Fruit fly (Drosophila melanogaster): Measurements from ENCODE around the gene CG31650.

DNA sequence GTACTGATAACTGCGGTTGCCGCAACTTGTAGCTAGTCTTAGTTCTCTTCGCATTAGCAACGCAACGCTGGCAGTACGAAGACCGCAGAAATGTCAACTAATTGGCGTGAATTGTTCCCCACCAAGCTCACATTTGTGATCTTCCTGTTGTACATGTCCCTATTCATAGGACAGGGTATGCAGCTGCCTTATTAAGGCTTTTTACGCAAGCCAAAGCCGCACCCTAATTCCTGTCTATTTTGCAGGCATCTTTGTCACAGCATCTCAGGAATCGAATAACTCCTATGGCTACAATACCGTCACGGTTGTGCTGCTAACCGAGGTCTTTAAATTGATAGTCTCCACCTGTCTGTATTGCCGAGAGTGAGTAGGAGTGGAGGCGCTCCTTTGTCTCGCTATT lies 8.5 kb upstream of the CG31650 start, which contains the start of gene eIF3h:
- no peak for TF ChIP-seq usp (GFP tag; optimal IDR thresholded peaks at IDR 0.05)
- TF ChIP-seq CrebA (GFP tag; optimal IDR thresholded peaks at IDR 0.05; ENCODE audit: borderline replicate concordance) = no peak
- no peak for TF ChIP-seq Hr78 (GFP tag; optimal IDR thresholded peaks at IDR 0.05)
- TF ChIP-seq Hr83 (GFP tag; optimal IDR thresholded peaks at IDR 0.05; ENCODE audit: poor library complexity, severe bottlenecking) = no peak
- no peak for TF ChIP-seq Sp1 (GFP tag; optimal IDR thresholded peaks at IDR 0.05)
- TF ChIP-seq Rel (GFP tag; optimal IDR thresholded peaks at IDR 0.05) = no peak
- no peak for TF ChIP-seq Rel (tag; optimal IDR thresholded peaks at IDR 0.05)
- no peak for TF ChIP-seq Dif (GFP tag; optimal IDR thresholded peaks at IDR 0.05; ENCODE audit: partially characterized antibody)
- TF ChIP-seq dl (GFP tag; optimal IDR thresholded peaks at IDR 0.05; ENCODE audit: insufficient read depth in 1 of 2, partially characterized antibody in 2 of 2) = no peak
- TF ChIP-seq OdsH (GFP tag; optimal IDR thresholded peaks at IDR 0.05) = no peak
